Fruit fly (Drosophila melanogaster) whole organism, embryonic: ENCODE results near the gene Rai1.

Experiments used
- Asciz ChIP-seq: fragments of 200-800 bp; sonication (Bioruptor generic); optimal IDR thresholded peaks from 2 replicates; lab custom pipeline; 2017; ENCODE audit warnings: missing biosample characterization, mild to moderate bottlenecking, missing genetic modification characterization, missing genetic modification reagents
- Bgb ChIP-seq: fragments of 200-800 bp; sonication (Bioruptor generic); IDR thresholded peaks from 2 replicates; pipeline ENCODE4 v1.3.6; 2022; ENCODE audit warnings: missing biosample characterization, missing genetic modification characterization; ENCODE audit not compliant: partially characterized antibody
- BtbVII ChIP-seq: fragments of 200-800 bp; sonication (Bioruptor generic); optimal IDR thresholded peaks from 3 replicates; lab custom pipeline; 2017; ENCODE audit warnings: missing biosample characterization, mild to moderate bottlenecking, missing genetic modification characterization
- CG1024 ChIP-seq: fragments of 200-800 bp; sonication (Bioruptor generic); IDR thresholded peaks from 2 replicates; pipeline ENCODE4 v1.3.6; 2022; ENCODE audit warnings: missing biosample characterization, missing genetic modification characterization
- CG10267 ChIP-seq: fragments of 200-800 bp; sonication (Bioruptor generic); optimal IDR thresholded peaks from 2 replicates; lab custom pipeline; 2018; ENCODE audit warnings: missing biosample characterization, mild to moderate bottlenecking, missing genetic modification characterization, moderate library complexity
- CG10321 ChIP-seq: fragments of 200-800 bp; sonication (Bioruptor generic); IDR thresholded peaks from 2 replicates; pipeline ENCODE4 v1.3.6; 2022; ENCODE audit warnings: missing biosample characterization, missing genetic modification characterization
- CG11504 ChIP-seq: fragments of 200-800 bp; sonication (Bioruptor generic); optimal IDR thresholded peaks from 3 replicates; lab custom pipeline; 2019; ENCODE audit warnings: missing biosample characterization, mild to moderate bottlenecking, missing genetic modification characterization, moderate library complexity
- CG12659 ChIP-seq: fragments of 200-800 bp; sonication (Bioruptor generic); optimal IDR thresholded peaks from 3 replicates; lab custom pipeline; 2017; ENCODE audit warnings: mild to moderate bottlenecking, missing biosample characterization, missing genetic modification reagents, missing genetic modification characterization
- CG13287 ChIP-seq: fragments of 200-800 bp; sonication (Bioruptor generic); IDR thresholded peaks from 2 replicates; pipeline ENCODE4 v1.3.6; 2022; ENCODE audit warnings: missing biosample characterization, missing genetic modification characterization; ENCODE audit not compliant: partially characterized antibody
- CG14710 ChIP-seq: fragments of 200-800 bp; sonication (Bioruptor generic); optimal IDR thresholded peaks from 3 replicates; lab custom pipeline; 2019; ENCODE audit warnings: missing biosample characterization, mild to moderate bottlenecking, missing genetic modification characterization, moderate library complexity
- CG15514 ChIP-seq: fragments of 200-800 bp; sonication (Bioruptor generic); optimal IDR thresholded peaks from 3 replicates; lab custom pipeline; 2017; ENCODE audit warnings: missing biosample characterization, missing genetic modification characterization, mild to moderate bottlenecking, moderate library complexity, missing genetic modification reagents
- CG16779 ChIP-seq: fragments of 200-800 bp; sonication (Bioruptor generic); IDR thresholded peaks from 2 replicates; pipeline ENCODE4 v1.3.6; 2022; ENCODE audit warnings: missing biosample characterization, missing genetic modification characterization
- CG16813 ChIP-seq: fragments of 200-800 bp; sonication (Bioruptor generic); IDR thresholded peaks from 3 replicates; pipeline ENCODE4 v1.3.6; 2022; ENCODE audit warnings: missing biosample characterization, missing genetic modification characterization; ENCODE audit not compliant: partially characterized antibody
- CG17361 ChIP-seq: fragments of 200-800 bp; sonication (Bioruptor generic); IDR thresholded peaks from 3 replicates; pipeline ENCODE4 v1.3.6; 2022; ENCODE audit warnings: missing biosample characterization, missing genetic modification characterization
- CG18764 ChIP-seq: fragments of 200-800 bp; sonication (Bioruptor generic); optimal IDR thresholded peaks from 3 replicates; lab custom pipeline; 2016; ENCODE audit warnings: missing biosample characterization, missing genetic modification characterization
- CG2116 ChIP-seq: fragments of 200-800 bp; sonication (Bioruptor generic); optimal IDR thresholded peaks from 3 replicates; lab custom pipeline; 2018; ENCODE audit warnings: missing biosample characterization, mild to moderate bottlenecking, missing genetic modification characterization
- CG2120 ChIP-seq: fragments of 200-800 bp; sonication (Bioruptor generic); optimal IDR thresholded peaks from 3 replicates; lab custom pipeline; 2016; ENCODE audit warnings: missing biosample characterization, missing genetic modification characterization
- CG2712 ChIP-seq: fragments of 200-800 bp; optimal IDR thresholded peaks from 3 replicates; lab custom pipeline; 2019; ENCODE audit warnings: missing biosample characterization, mild to moderate bottlenecking, missing genetic modification characterization, moderate library complexity
- CG3407 ChIP-seq: fragments of 200-800 bp; sonication (Bioruptor generic); optimal IDR thresholded peaks from 2 replicates; lab custom pipeline; 2018; ENCODE audit warnings: missing biosample characterization, mild to moderate bottlenecking, missing genetic modification characterization
- CG34422 ChIP-seq: fragments of 200-800 bp; sonication (Bioruptor generic); IDR thresholded peaks from 3 replicates; pipeline ENCODE4 v1.3.6; 2022; ENCODE audit warnings: missing biosample characterization, missing genetic modification characterization
- CG4617 ChIP-seq: fragments of 200-800 bp; sonication (Bioruptor generic); optimal IDR thresholded peaks from 3 replicates; lab custom pipeline; 2016; ENCODE audit warnings: missing biosample characterization, missing genetic modification characterization, borderline replicate concordance
- CG9437 ChIP-seq: fragments of 200-800 bp; sonication (Bioruptor generic); optimal IDR thresholded peaks from 2 replicates; lab custom pipeline; 2018; ENCODE audit warnings: missing biosample characterization, mild to moderate bottlenecking, missing genetic modification characterization
- CG9797 ChIP-seq: fragments of 200-800 bp; sonication (Bioruptor generic); optimal IDR thresholded peaks from 3 replicates; lab custom pipeline; 2018; ENCODE audit warnings: missing biosample characterization, mild to moderate bottlenecking, missing genetic modification characterization
- CG9817 ChIP-seq: fragments of 200-800 bp; sonication (Bioruptor generic); optimal IDR thresholded peaks from 2 replicates; lab custom pipeline; 2018; ENCODE audit warnings: missing biosample characterization, mild to moderate bottlenecking, missing genetic modification characterization, moderate library complexity
- CrebB ChIP-seq: fragments of 200-800 bp; sonication (Bioruptor generic); optimal IDR thresholded peaks from 3 replicates; lab custom pipeline; 2018; ENCODE audit warnings: missing biosample characterization, mild to moderate bottlenecking, missing genetic modification characterization
- Dp ChIP-seq: fragments of 200-800 bp; sonication (Bioruptor generic); optimal IDR thresholded peaks from 2 replicates; lab custom pipeline; 2018; ENCODE audit warnings: missing biosample characterization, mild to moderate bottlenecking, missing genetic modification characterization, moderate library complexity
- Ets97D ChIP-seq: fragments of 200-800 bp; sonication (Bioruptor generic); optimal IDR thresholded peaks from 3 replicates; lab custom pipeline; 2016; ENCODE audit warnings: missing biosample characterization, missing genetic modification characterization
- MBD-R2 ChIP-seq: fragments of 200-800 bp; sonication (Bioruptor generic); IDR thresholded peaks from 2 replicates; pipeline ENCODE4 v1.3.6; 2022; ENCODE audit warnings: missing biosample characterization, missing genetic modification characterization
- MESR4 ChIP-seq: fragments of 200-800 bp; sonication (Bioruptor generic); optimal IDR thresholded peaks from 2 replicates; lab custom pipeline; 2018; ENCODE audit warnings: missing biosample characterization, mild to moderate bottlenecking, missing genetic modification characterization, moderate library complexity
- Med ChIP-seq: fragments of 200-800 bp; sonication (Bioruptor generic); peaks from one replicate; lab custom pipeline; 2016; ENCODE audit warnings: missing biosample characterization, missing genetic modification characterization, mild to moderate bottlenecking, inconsistent platforms, moderate library complexity
- Opbp ChIP-seq: fragments of 200-800 bp; sonication (Bioruptor generic); IDR thresholded peaks from 3 replicates; pipeline ENCODE4 v1.3.6; 2022; ENCODE audit warnings: missing biosample characterization, missing genetic modification characterization; ENCODE audit not compliant: partially characterized antibody
- Pdp1 ChIP-seq, 2 experiments: fragments of 200-800 bp; sonication (Bioruptor generic); optimal IDR thresholded peaks; 3 replicates each; lab custom pipeline; 2016; ENCODE audit warnings: missing biosample characterization in 2 of 2, missing genetic modification characterization in 2 of 2, mild to moderate bottlenecking in 1 of 2, moderate library complexity in 1 of 2
- Usf ChIP-seq: fragments of 200-800 bp; sonication (Bioruptor generic); optimal IDR thresholded peaks from 2 replicates; lab custom pipeline; 2017; ENCODE audit warnings: missing genotype, missing biosample characterization, missing genetic modification characterization
- YL-1 ChIP-seq: fragments of 200-800 bp; sonication (Bioruptor generic); optimal IDR thresholded peaks from 3 replicates; lab custom pipeline; 2017; ENCODE audit warnings: missing biosample characterization, mild to moderate bottlenecking, missing genetic modification characterization
- bbx ChIP-seq: fragments of 200-800 bp; sonication (Bioruptor generic); IDR thresholded peaks from 2 replicates; pipeline ENCODE4 v1.3.6; 2022; ENCODE audit warnings: missing biosample characterization, missing genetic modification characterization; ENCODE audit not compliant: partially characterized antibody
- cad ChIP-seq: fragments of >200 bp; optimal IDR thresholded peaks from 2 replicates; lab custom pipeline; 2017; ENCODE audit warnings: missing biosample characterization, missing genetic modification characterization
- crp ChIP-seq, 2 experiments: fragments of 200-800 bp; sonication (Bioruptor generic); optimal IDR thresholded peaks; 2 replicates in 1 of 2; 3 replicates in 1 of 2; lab custom pipeline; 2017; ENCODE audit warnings: missing biosample characterization in 2 of 2, missing genetic modification characterization in 2 of 2, mild to moderate bottlenecking in 1 of 2, moderate library complexity in 1 of 2
- gfzf ChIP-seq: fragments of 200-800 bp; sonication (Bioruptor generic); optimal IDR thresholded peaks from 2 replicates; lab custom pipeline; 2016; ENCODE audit warnings: missing biosample characterization, mild to moderate bottlenecking, missing genetic modification characterization, moderate library complexity
- grn ChIP-seq: fragments of 200-800 bp; sonication (Bioruptor generic); optimal IDR thresholded peaks from 3 replicates; lab custom pipeline; 2017; ENCODE audit warnings: missing biosample characterization, missing genetic modification characterization
- hth ChIP-seq: fragments of >200 bp; optimal IDR thresholded peaks from 2 replicates; lab custom pipeline; 2017; ENCODE audit warnings: inconsistent platforms
- knrl ChIP-seq: fragments of 200-800 bp; sonication (Bioruptor generic); IDR thresholded peaks from 3 replicates; pipeline ENCODE4 v1.3.6; 2022; ENCODE audit warnings: missing biosample characterization, missing genetic modification characterization; ENCODE audit not compliant: partially characterized antibody
- lbe ChIP-seq: fragments of 200-800 bp; sonication (Bioruptor generic); optimal IDR thresholded peaks from 2 replicates; lab custom pipeline; 2016; ENCODE audit warnings: missing biosample characterization, mild to moderate bottlenecking, missing genetic modification characterization
- nom ChIP-seq: fragments of 200-800 bp; sonication (Bioruptor generic); optimal IDR thresholded peaks from 2 replicates; lab custom pipeline; 2017; ENCODE audit warnings: missing biosample characterization, missing genetic modification characterization, mild to moderate bottlenecking, moderate library complexity, missing genetic modification reagents
- pzg ChIP-seq: fragments of 200-800 bp; sonication (Bioruptor generic); optimal IDR thresholded peaks from 3 replicates; lab custom pipeline; 2018; ENCODE audit warnings: missing biosample characterization, mild to moderate bottlenecking, missing genetic modification characterization, moderate library complexity
- sens-2 ChIP-seq: fragments of 200-800 bp; sonication (Bioruptor generic); IDR thresholded peaks from 2 replicates; pipeline ENCODE4 v1.3.6; 2022; ENCODE audit warnings: missing biosample characterization, missing genetic modification characterization
- sisA ChIP-seq: fragments of 200-800 bp; sonication (Bioruptor generic); IDR thresholded peaks from 2 replicates; pipeline ENCODE4 v1.3.6; 2022; ENCODE audit warnings: missing biosample characterization, missing genetic modification characterization
- slbo ChIP-seq: fragments of 200-800 bp; sonication (Bioruptor generic); IDR thresholded peaks from 2 replicates; pipeline ENCODE4 v1.3.6; 2022; ENCODE audit warnings: missing biosample characterization, missing genetic modification characterization
- stwl ChIP-seq: fragments of 200-800 bp; sonication (Bioruptor generic); optimal IDR thresholded peaks from 3 replicates; lab custom pipeline; 2018; ENCODE audit warnings: missing biosample characterization, mild to moderate bottlenecking, missing genetic modification characterization, moderate library complexity
- vvl ChIP-seq: fragments of 200-800 bp; sonication (Bioruptor generic); IDR thresholded peaks from 2 replicates; pipeline ENCODE4 v1.3.6; 2022; ENCODE audit warnings: missing biosample characterization, missing genetic modification characterization

Gene Rai1

dm6 chrX:16783743-16784142, 19.4 kb downstream of the Rai1 start, which contains the start of gene mRpL22 (continued):
- no peak for TF ChIP-seq BtbVII (GFP tag; lab: Kevin White, UChicago)
- peak; percentile 17 for TF ChIP-seq CG2712
- peak; percentile 36; the same call in 1 of the 2 replicates for TF ChIP-seq bbx (GFP tag; lab: Robert Waterston, UW)
- TF ChIP-seq vvl (GFP tag; lab: Robert Waterston, UW), result peak; percentile 10; the same call in 1 of the 2 replicates
- peak; percentile 30 for TF ChIP-seq Ets97D (GFP tag; lab: Kevin White, UChicago)
- peak; percentile 32; the same call in 1 of the 2 replicates for TF ChIP-seq Bgb (GFP tag; lab: Robert Waterston, UW)
- TF ChIP-seq slbo (GFP tag; lab: Robert Waterston, UW), result peak; percentile 25; the same call in 1 of the 2 replicates
- no peak for TF ChIP-seq CG3407
- peak; percentile 37 for TF ChIP-seq Med (GFP tag; lab: Kevin White, UChicago)
- peak; percentile 66 for TF ChIP-seq pzg (GFP tag; lab: Kevin White, UChicago)
- TF ChIP-seq nom (GFP tag; lab: Kevin White, UChicago), result peak; percentile 8
- no peak for TF ChIP-seq CG2120 (GFP tag; lab: Kevin White, UChicago)
- TF ChIP-seq CG11504 (tag; lab: Kevin White, UChicago), result peak; percentile 32
- peak; percentile 11; the same call in 1 of the 3 replicates for TF ChIP-seq CG17361 (GFP tag; lab: Robert Waterston, UW)
- no peak for TF ChIP-seq cad (GFP tag; lab: Kevin White, UChicago)
- TF ChIP-seq CG10321, result no peak
- no peak for TF ChIP-seq sens-2 (GFP tag; lab: Robert Waterston, UW)
- TF ChIP-seq CG10267 (tag; lab: Kevin White, UChicago), result peak; percentile 6
- TF ChIP-seq Pdp1 (GFP tag; optimal IDR thresholded peaks at IDR 0.05; lab: Kevin White, UChicago), result peak in 1 of 2 experiments; percentile 65
- TF ChIP-seq gfzf (GFP tag; lab: Kevin White, UChicago), result peak; percentile 71
- peak; percentile 57 for TF ChIP-seq CG15514 (GFP tag; lab: Kevin White, UChicago)
- TF ChIP-seq CG16813 (GFP tag; lab: Robert Waterston, UW), result peak; percentile 38; the same call in 1 of the 3 replicates
- peak; percentile 76 for TF ChIP-seq Dp
- TF ChIP-seq knrl, result peak; percentile 19; the same call in 1 of the 3 replicates
- TF ChIP-seq CG9817, result no peak
- peak; percentile 31; the same call in 1 of the 3 replicates for TF ChIP-seq Opbp
- TF ChIP-seq crp (GFP tag; optimal IDR thresholded peaks at IDR 0.05; lab: Kevin White, UChicago), result peak in 1 of 2 experiments; percentile 77
- TF ChIP-seq Usf (GFP tag; lab: Kevin White, UChicago), result no peak
- peak; percentile 67 for TF ChIP-seq CG9797 (GFP tag; lab: Kevin White, UChicago)
- TF ChIP-seq CrebB (tag; lab: Kevin White, UChicago), result peak; percentile 28
- TF ChIP-seq hth (lab: Kevin White, UChicago), result no peak
- TF ChIP-seq grn (GFP tag; lab: Kevin White, UChicago), result peak; percentile 27
- peak; percentile 73 for TF ChIP-seq MBD-R2 (GFP tag; lab: Robert Waterston, UW)
- no peak for TF ChIP-seq lbe (GFP tag; lab: Kevin White, UChicago)
- no peak for TF ChIP-seq CG1024 (GFP tag; lab: Robert Waterston, UW)
- TF ChIP-seq CG9437, result peak; percentile 69
- TF ChIP-seq stwl (tag; lab: Kevin White, UChicago), result peak; percentile 4
- TF ChIP-seq sisA, result no peak
- no peak for TF ChIP-seq Asciz
- TF ChIP-seq CG13287 (GFP tag; lab: Robert Waterston, UW), result 0 out of 2 replicates have a peak, but pooled peaks have one; percentile 17
- peak; percentile 20 for TF ChIP-seq CG12659 (GFP tag; lab: Kevin White, UChicago)
- TF ChIP-seq CG18764 (GFP tag; lab: Kevin White, UChicago), result no peak
- no peak for TF ChIP-seq CG16779 (GFP tag; lab: Robert Waterston, UW)
- TF ChIP-seq YL-1 (GFP tag; lab: Kevin White, UChicago), result peak; percentile 21
- peak; percentile 20; the same call in 1 of the 3 replicates for TF ChIP-seq CG34422
- peak; percentile 35 for TF ChIP-seq CG4617
- peak; percentile 88 for TF ChIP-seq MESR4
- peak; percentile 56 for TF ChIP-seq CG14710 (tag; lab: Kevin White, UChicago)
- TF ChIP-seq CG2116 (GFP tag; lab: Kevin White, UChicago), result peak; percentile 50
